Worm (Caenorhabditis elegans): ENCODE data around the gene best-12.

DNA sequence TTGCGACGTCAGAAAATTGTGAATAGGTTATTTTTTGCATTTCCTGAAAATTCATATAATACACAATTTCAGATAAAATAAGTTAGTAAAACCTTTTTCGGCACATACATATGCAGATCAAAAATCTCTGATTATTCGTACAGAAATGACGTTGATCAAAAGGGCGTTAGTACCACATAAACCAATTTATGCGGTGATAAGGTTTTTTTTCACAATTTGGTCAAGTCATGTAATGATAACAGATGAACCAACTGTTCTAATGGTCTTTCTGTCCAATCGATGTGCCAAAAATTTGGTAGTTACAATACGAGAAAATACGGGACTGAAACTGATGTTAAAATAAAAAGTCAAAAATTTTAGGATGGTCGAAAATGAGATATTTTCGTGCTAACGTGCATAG is 30.8 kb downstream of the best-12 start:
- no peak for TF ChIP-seq W03F9.2 (tag; optimal IDR thresholded peaks at IDR 0.05)
- TF ChIP-seq dao-5 (tag; optimal IDR thresholded peaks at IDR 0.05) = no peak
- no peak for TF ChIP-seq him-1 (tag; optimal IDR thresholded peaks at IDR 0.05)
